Worm (Caenorhabditis elegans): ENCODE measurements around the gene sbp-1.

ce11 chrIII:11419551-11419950, 22.8 kb downstream of the sbp-1 start:
- TF ChIP-seq daf-12 (tag; optimal IDR thresholded peaks at IDR 0.05) (no peak), lin-39 (tag; optimal IDR thresholded peaks at IDR 0.05) (no peak), nhr-77 (tag; optimal IDR thresholded peaks at IDR 0.05) (no peak), ZK546.5 (tag; optimal IDR thresholded peaks at IDR 0.05) (no peak), nhr-76 (tag; optimal IDR thresholded peaks at IDR 0.05) (no peak), elt-2 (tag; optimal IDR thresholded peaks at IDR 0.05) (no peak), fkh-2 (tag; optimal IDR thresholded peaks at IDR 0.05) (no peak), ama-1 (optimal IDR thresholded peaks at IDR 0.05) (no peak)

All from whole organism, L3 larva.